Worm (Caenorhabditis elegans): ENCODE results near the gene C02B4.3.

The C02B4.3 gene

ce11 chrX:12693150-12693589 lies 33.5 kb upstream of the C02B4.3 start (continued):
- TF ChIP-seq syd-9 (tag; optimal IDR thresholded peaks at IDR 0.05) (peak; percentile 64), unc-55 (GFP tag; optimal IDR thresholded peaks at IDR 0.05) (no peak), ceh-24 (tag; optimal IDR thresholded peaks at IDR 0.05) (peak; percentile 13), unc-3 (GFP tag; conservative IDR thresholded peaks at IDR 0.05) (peak; percentile 61), unc-3 (tag; optimal IDR thresholded peaks at IDR 0.05) (no peak)

- peak; percentile 7 for TF ChIP-seq pag-3 (tag; optimal IDR thresholded peaks at IDR 0.05; ENCODE audit: borderline replicate concordance)
- TF ChIP-seq ahr-1 (tag; optimal IDR thresholded peaks at IDR 0.05): peak; percentile 11
- peak; percentile 1 for TF ChIP-seq pat-9 (tag; optimal IDR thresholded peaks at IDR 0.05)
- TF ChIP-seq eyg-1 (tag; optimal IDR thresholded peaks at IDR 0.05): no peak
- TF ChIP-seq sdc-2 (tag; optimal IDR thresholded peaks at IDR 0.05): peak; percentile 21
- peak; percentile 68 for TF ChIP-seq unc-42 (tag; optimal IDR thresholded peaks at IDR 0.05)
- peak; percentile 24 for TF ChIP-seq ceh-2 (tag; optimal IDR thresholded peaks at IDR 0.05)
- TF ChIP-seq ceh-14 (tag; optimal IDR thresholded peaks at IDR 0.05): peak; percentile 30
- no peak for TF ChIP-seq tbx-7 (tag; optimal IDR thresholded peaks at IDR 0.05)
- peak; percentile 81 for TF ChIP-seq ceh-31 (tag; optimal IDR thresholded peaks at IDR 0.05)
- TF ChIP-seq lim-6 (tag; optimal IDR thresholded peaks at IDR 0.05): no peak
- peak; percentile 96 for TF ChIP-seq ama-1 (optimal IDR thresholded peaks at IDR 0.05)
- no peak for TF ChIP-seq Y22D7AL.16 (tag; optimal IDR thresholded peaks at IDR 0.05)
- peak; percentile 34 for TF ChIP-seq C38D4.7 (GFP tag; optimal IDR thresholded peaks at IDR 0.05)
- TF ChIP-seq pha-2 (tag; optimal IDR thresholded peaks at IDR 0.05): no peak
- TF ChIP-seq ceh-45 (GFP tag; IDR thresholded peaks at IDR 0.05): no peak
- TF ChIP-seq ref-2 (tag; optimal IDR thresholded peaks at IDR 0.05): peak; percentile 55
- peak; percentile 6 for TF ChIP-seq ceh-18 (tag; optimal IDR thresholded peaks at IDR 0.05)
- no peak for TF ChIP-seq ceh-22 (tag; optimal IDR thresholded peaks at IDR 0.05)
- TF ChIP-seq hlh-6 (tag; optimal IDR thresholded peaks at IDR 0.05): peak; percentile 69
- no peak for TF ChIP-seq F13H6.1 (tag; optimal IDR thresholded peaks at IDR 0.05)
- peak; percentile 29 for TF ChIP-seq che-1 (tag; optimal IDR thresholded peaks at IDR 0.05)
- no peak for TF ChIP-seq ceh-19 (GFP tag; optimal IDR thresholded peaks at IDR 0.05)
- peak; percentile 43 for TF ChIP-seq C08G9.2 (tag; optimal IDR thresholded peaks at IDR 0.05)
- TF ChIP-seq gmeb-2 (tag; optimal IDR thresholded peaks at IDR 0.05): no peak
- TF ChIP-seq ceh-30 (tag; optimal IDR thresholded peaks at IDR 0.05): no peak
- peak; percentile 46 for TF ChIP-seq ceh-48 (tag; optimal IDR thresholded peaks at IDR 0.05)
- TF ChIP-seq tbx-2 (tag; optimal IDR thresholded peaks at IDR 0.05): peak; percentile 56
- peak; percentile 19 for TF ChIP-seq ceh-34 (tag; optimal IDR thresholded peaks at IDR 0.05)
- peak; percentile 1 for TF ChIP-seq K09A11.1 (tag; optimal IDR thresholded peaks at IDR 0.05; ENCODE audit: insufficient read depth)
- TF ChIP-seq zip-5 (tag; optimal IDR thresholded peaks at IDR 0.05): no peak
- TF ChIP-seq dve-1 (tag; optimal IDR thresholded peaks at IDR 0.05): no peak
- peak; percentile 56 for TF ChIP-seq nfya-1 (tag; optimal IDR thresholded peaks at IDR 0.05)
- peak; percentile 55 for TF ChIP-seq sox-4 (tag; optimal IDR thresholded peaks at IDR 0.05)
Measured at ce11 chrX:12691740-12692383, 32.2 kb upstream of the C02B4.3 start.

DNA sequence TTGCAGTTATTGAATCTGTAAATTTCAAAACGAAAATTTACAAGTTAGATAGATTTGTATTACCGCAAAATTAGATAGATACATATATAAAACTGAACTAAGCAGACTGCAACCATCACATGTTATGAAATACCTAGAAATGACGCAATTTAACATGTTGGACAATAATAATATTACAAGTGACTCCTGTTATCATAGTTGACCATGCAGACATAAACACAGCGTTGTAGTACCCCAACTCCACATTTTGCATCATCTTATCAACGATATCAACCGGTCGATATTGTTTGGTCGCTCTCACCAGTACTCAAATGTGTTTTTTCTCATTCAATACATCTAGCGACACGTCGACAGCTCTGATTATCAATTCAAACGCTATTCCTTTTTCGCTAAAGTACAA lies 31.7 kb upstream of the C02B4.3 start, which contains the start of gene ugt-50:
Gene ugt-50, plus strand, starts transcription at position 268 of the 400 bp plus-strand sequence.
- TF ChIP-seq nhr-232 (tag; optimal IDR thresholded peaks at IDR 0.05) (no peak), ztf-16 (tag; optimal IDR thresholded peaks at IDR 0.05) (no peak), elt-2 (tag; optimal IDR thresholded peaks at IDR 0.05) (peak; percentile 82)

Measured in whole organism, late embryonic.